Fruit fly (Drosophila melanogaster) whole organism, embryonic: Measurements from ENCODE around the gene CG32095.

ENCODE experiments used
- Aef1 ChIP-seq: fragments of 200-800 bp; sonication (Bioruptor generic); IDR thresholded peaks from 3 replicates; pipeline ENCODE4 v1.3.6; 2022; ENCODE audit warnings: missing biosample characterization, missing genetic modification characterization
- Atf-2 ChIP-seq: fragments of 200-800 bp; sonication (Bioruptor generic); optimal IDR thresholded peaks from 2 replicates; lab custom pipeline; 2016; ENCODE audit warnings: missing biosample characterization, missing genetic modification characterization
- BEAF-32 ChIP-seq: fragments of 200-800 bp; sonication (Bioruptor generic); optimal IDR thresholded peaks from 3 replicates; lab custom pipeline; 2017; ENCODE audit warnings: missing biosample characterization, missing genetic modification characterization, mild to moderate bottlenecking, moderate library complexity, missing genetic modification reagents
- CG10462 ChIP-seq: fragments of 200-800 bp; sonication (Bioruptor generic); optimal IDR thresholded peaks from 2 replicates; lab custom pipeline; 2016; ENCODE audit warnings: missing biosample characterization, missing genetic modification characterization
- CG11085 ChIP-seq: fragments of 200-800 bp; sonication (Bioruptor generic); IDR thresholded peaks from 2 replicates; pipeline ENCODE4 v1.3.6; 2022; ENCODE audit warnings: missing biosample characterization, missing genetic modification characterization
- CG11456 ChIP-seq: fragments of 200-800 bp; sonication (Bioruptor generic); IDR thresholded peaks from 3 replicates; pipeline ENCODE4 v1.3.6; 2022; ENCODE audit warnings: missing biosample characterization, missing genetic modification characterization
- CG12104 ChIP-seq: fragments of 200-800 bp; sonication (Bioruptor generic); optimal IDR thresholded peaks from 3 replicates; lab custom pipeline; 2016; ENCODE audit warnings: missing biosample characterization, missing genetic modification characterization
- CG13123 ChIP-seq: fragments of 200-800 bp; sonication (Bioruptor generic); optimal IDR thresholded peaks from 2 replicates; lab custom pipeline; 2016; ENCODE audit warnings: missing biosample characterization, missing genetic modification characterization
- CG13287 ChIP-seq: fragments of 200-800 bp; sonication (Bioruptor generic); IDR thresholded peaks from 2 replicates; pipeline ENCODE4 v1.3.6; 2022; ENCODE audit warnings: missing biosample characterization, missing genetic modification characterization; ENCODE audit not compliant: partially characterized antibody
- CG15479 ChIP-seq: fragments of 200-800 bp; sonication (Bioruptor generic); optimal IDR thresholded peaks from 3 replicates; lab custom pipeline; 2019; ENCODE audit warnings: missing biosample characterization, mild to moderate bottlenecking, missing genetic modification characterization, moderate library complexity
- CG1603 ChIP-seq: fragments of 200-800 bp; sonication (Bioruptor generic); optimal IDR thresholded peaks from 2 replicates; lab custom pipeline; 2019; ENCODE audit warnings: missing biosample characterization, mild to moderate bottlenecking, missing genetic modification characterization, moderate library complexity
- CG18476 ChIP-seq: fragments of 200-800 bp; sonication (Bioruptor generic); optimal IDR thresholded peaks from 2 replicates; lab custom pipeline; 2016; ENCODE audit warnings: missing biosample characterization, mild to moderate bottlenecking, missing genetic modification characterization
- CG34376 ChIP-seq: fragments of 200-800 bp; sonication (Bioruptor generic); optimal IDR thresholded peaks from 2 replicates; lab custom pipeline; 2018; ENCODE audit warnings: missing biosample characterization, mild to moderate bottlenecking, missing genetic modification characterization
- CG34422 ChIP-seq: fragments of 200-800 bp; sonication (Bioruptor generic); IDR thresholded peaks from 3 replicates; pipeline ENCODE4 v1.3.6; 2022; ENCODE audit warnings: missing biosample characterization, missing genetic modification characterization
- CG4282 ChIP-seq: fragments of 200-800 bp; sonication (Bioruptor generic); optimal IDR thresholded peaks from 2 replicates; lab custom pipeline; 2016; ENCODE audit warnings: missing biosample characterization, missing genetic modification characterization
- CG6654 ChIP-seq: fragments of 200-800 bp; sonication (Bioruptor generic); optimal IDR thresholded peaks from 2 replicates; lab custom pipeline; 2017; ENCODE audit warnings: missing biosample characterization, mild to moderate bottlenecking, missing genetic modification characterization
- CG6689 ChIP-seq: fragments of 200-800 bp; sonication (Bioruptor generic); IDR thresholded peaks from 2 replicates; pipeline ENCODE4 v1.3.6; 2022; ENCODE audit warnings: missing biosample characterization, missing genetic modification characterization
- CG6765 ChIP-seq: fragments of 200-800 bp; sonication (Bioruptor generic); optimal IDR thresholded peaks from 3 replicates; lab custom pipeline; 2017; ENCODE audit warnings: missing biosample characterization, mild to moderate bottlenecking, missing genetic modification characterization
- CG8281 ChIP-seq: fragments of 200-800 bp; sonication (Bioruptor generic); optimal IDR thresholded peaks from 2 replicates; lab custom pipeline; 2018; ENCODE audit warnings: missing biosample characterization, mild to moderate bottlenecking, missing genetic modification characterization, moderate library complexity
- CG9727 ChIP-seq: fragments of 200-800 bp; sonication (Bioruptor generic); optimal IDR thresholded peaks from 3 replicates; lab custom pipeline; 2017; ENCODE audit warnings: missing biosample characterization, mild to moderate bottlenecking, missing genetic modification characterization
- CG9817 ChIP-seq: fragments of 200-800 bp; sonication (Bioruptor generic); optimal IDR thresholded peaks from 2 replicates; lab custom pipeline; 2018; ENCODE audit warnings: missing biosample characterization, mild to moderate bottlenecking, missing genetic modification characterization, moderate library complexity
- CHES-1-like ChIP-seq: fragments of 200-800 bp; sonication (Bioruptor generic); optimal IDR thresholded peaks from 2 replicates; lab custom pipeline; 2016; ENCODE audit warnings: missing biosample characterization, missing genetic modification characterization
- Dek ChIP-seq: fragments of 200-800 bp; sonication (Bioruptor generic); optimal IDR thresholded peaks from 3 replicates; lab custom pipeline; 2019; ENCODE audit warnings: missing biosample characterization, mild to moderate bottlenecking, missing genetic modification characterization, moderate library complexity
- Fer3 ChIP-seq: fragments of 200-800 bp; sonication (Bioruptor generic); optimal IDR thresholded peaks from 2 replicates; lab custom pipeline; 2018; ENCODE audit warnings: missing biosample characterization, mild to moderate bottlenecking, missing genetic modification characterization, moderate library complexity
- HLH3B ChIP-seq: fragments of 200-800 bp; sonication (Bioruptor generic); IDR thresholded peaks from 2 replicates; pipeline ENCODE4 v1.3.6; 2022; ENCODE audit warnings: missing biosample characterization, missing genetic modification characterization
- Hsf ChIP-seq: fragments of 200-800 bp; sonication (Bioruptor generic); optimal IDR thresholded peaks from 3 replicates; lab custom pipeline; 2016; ENCODE audit warnings: missing biosample characterization, missing genetic modification characterization
- Med ChIP-seq: fragments of 200-800 bp; sonication (Bioruptor generic); peaks from one replicate; lab custom pipeline; 2016; ENCODE audit warnings: missing biosample characterization, missing genetic modification characterization, mild to moderate bottlenecking, inconsistent platforms, moderate library complexity
- NFAT ChIP-seq: fragments of 200-800 bp; sonication (Bioruptor generic); IDR thresholded peaks from 2 replicates; pipeline ENCODE4 v1.3.6; 2022; ENCODE audit warnings: missing biosample characterization, missing genetic modification characterization
- NfI ChIP-seq: fragments of 200-800 bp; sonication (Bioruptor generic); optimal IDR thresholded peaks from 3 replicates; lab custom pipeline; 2018; ENCODE audit warnings: missing biosample characterization, mild to moderate bottlenecking, missing genetic modification characterization, moderate library complexity
- Trl ChIP-seq, 3 experiments: fragments of >200 bp in 2 of 3; fragments of 200-800 bp in 1 of 3; sonication (Bioruptor generic) in 1 of 3; optimal IDR thresholded peaks; 2 replicates in 1 of 3; 3 replicates in 2 of 3; lab custom pipeline; 2016 to 2017; ENCODE audit warnings: missing biosample characterization in 1 of 3, missing genetic modification characterization in 1 of 3
- abd-A ChIP-seq: fragments of 200-800 bp; sonication (Bioruptor generic); optimal IDR thresholded peaks from 3 replicates; lab custom pipeline; 2019; ENCODE audit warnings: missing biosample characterization, mild to moderate bottlenecking, missing genetic modification characterization, moderate library complexity
- cg ChIP-seq: fragments of 200-800 bp; sonication (Bioruptor generic); optimal IDR thresholded peaks from 3 replicates; lab custom pipeline; 2019; ENCODE audit warnings: missing biosample characterization, mild to moderate bottlenecking, missing genetic modification characterization, moderate library complexity
- chinmo ChIP-seq: fragments of 200-800 bp; sonication (Bioruptor generic); IDR thresholded peaks from 4 replicates; pipeline ENCODE4 v1.3.6; 2022; ENCODE audit warnings: missing biosample characterization, missing genetic modification characterization; ENCODE audit not compliant: partially characterized antibody
- crp ChIP-seq, 2 experiments: fragments of 200-800 bp; sonication (Bioruptor generic); optimal IDR thresholded peaks; 2 replicates in 1 of 2; 3 replicates in 1 of 2; lab custom pipeline; 2017; ENCODE audit warnings: missing biosample characterization in 2 of 2, missing genetic modification characterization in 2 of 2, mild to moderate bottlenecking in 1 of 2, moderate library complexity in 1 of 2
- cwo ChIP-seq: fragments of 200-800 bp; sonication (Bioruptor generic); optimal IDR thresholded peaks from 3 replicates; lab custom pipeline; 2017; ENCODE audit warnings: missing biosample characterization, missing genetic modification characterization, mild to moderate bottlenecking, moderate library complexity, missing genetic modification reagents
- ewg ChIP-seq: fragments of 200-800 bp; sonication (Bioruptor generic); optimal IDR thresholded peaks from 3 replicates; lab custom pipeline; 2017; ENCODE audit warnings: mild to moderate bottlenecking, missing biosample characterization, missing genetic modification reagents, missing genetic modification characterization
- exex ChIP-seq: fragments of 200-800 bp; sonication (Bioruptor generic); optimal IDR thresholded peaks from 4 replicates; lab custom pipeline; 2018; ENCODE audit warnings: missing biosample characterization, mild to moderate bottlenecking, missing genetic modification characterization, moderate library complexity
- her ChIP-seq: fragments of 200-800 bp; sonication (Bioruptor generic); optimal IDR thresholded peaks from 2 replicates; lab custom pipeline; 2016; ENCODE audit warnings: missing biosample characterization, missing genetic modification characterization
- lbe ChIP-seq: fragments of 200-800 bp; sonication (Bioruptor generic); optimal IDR thresholded peaks from 2 replicates; lab custom pipeline; 2016; ENCODE audit warnings: missing biosample characterization, mild to moderate bottlenecking, missing genetic modification characterization
- luna ChIP-seq: fragments of 200-800 bp; sonication (Bioruptor generic); optimal IDR thresholded peaks from 2 replicates; lab custom pipeline; 2016; ENCODE audit warnings: missing biosample characterization, missing genetic modification characterization
- mam ChIP-seq: fragments of 200-800 bp; sonication (Bioruptor generic); optimal IDR thresholded peaks from 3 replicates; lab custom pipeline; 2016; ENCODE audit warnings: missing biosample characterization, missing genetic modification characterization
- mirr ChIP-seq: fragments of 200-800 bp; sonication (Bioruptor generic); optimal IDR thresholded peaks from 3 replicates; lab custom pipeline; 2018; ENCODE audit warnings: missing biosample characterization, mild to moderate bottlenecking, missing genetic modification characterization
- psq ChIP-seq: fragments of 200-800 bp; sonication (Bioruptor generic); optimal IDR thresholded peaks from 2 replicates; lab custom pipeline; 2017; ENCODE audit warnings: missing biosample characterization, missing genetic modification characterization
- ro ChIP-seq: fragments of 200-800 bp; sonication (Bioruptor generic); IDR thresholded peaks from 2 replicates; pipeline ENCODE4 v1.3.6; 2022; ENCODE audit warnings: missing biosample characterization, missing genetic modification characterization
- schlank ChIP-seq: fragments of 200-800 bp; sonication (Bioruptor generic); optimal IDR thresholded peaks from 2 replicates; lab custom pipeline; 2018; ENCODE audit warnings: missing biosample characterization, mild to moderate bottlenecking, missing genetic modification characterization
- sens ChIP-seq: fragments of 200-800 bp; sonication (Bioruptor generic); peaks from one replicate; lab custom pipeline; 2016; ENCODE audit warnings: missing biosample characterization, missing genetic modification characterization
- so ChIP-seq: fragments of 200-800 bp; sonication (Bioruptor generic); IDR thresholded peaks from 3 replicates; pipeline ENCODE4 v1.3.6; 2022; ENCODE audit warnings: missing biosample characterization, missing genetic modification characterization
- sug ChIP-seq: fragments of 200-800 bp; optimal IDR thresholded peaks from 2 replicates; lab custom pipeline; 2019; ENCODE audit warnings: missing biosample characterization, mild to moderate bottlenecking, missing genetic modification characterization, moderate library complexity
- vnd ChIP-seq: fragments of 200-800 bp; sonication (Bioruptor generic); IDR thresholded peaks from 3 replicates; pipeline ENCODE4 v1.3.6; 2022; ENCODE audit warnings: missing biosample characterization, missing genetic modification characterization; ENCODE audit not compliant: partially characterized antibody
- vvl ChIP-seq: fragments of 200-800 bp; sonication (Bioruptor generic); IDR thresholded peaks from 2 replicates; pipeline ENCODE4 v1.3.6; 2022; ENCODE audit warnings: missing biosample characterization, missing genetic modification characterization
- zen2 ChIP-seq: fragments of 200-800 bp; sonication (Bioruptor generic); IDR thresholded peaks from 3 replicates; pipeline ENCODE4 v1.3.6; 2022; ENCODE audit warnings: missing biosample characterization, missing genetic modification characterization; ENCODE audit not compliant: partially characterized antibody

CG32095 gene

dm6 chr3L:11788936-11789352 is 36.6 kb downstream of the CG32095 start:
- no peak for TF ChIP-seq so
- peak; percentile 70 for TF ChIP-seq CG15479
- TF ChIP-seq CG6765 (GFP tag; lab: Kevin White, UChicago), result no peak
- no peak for TF ChIP-seq luna (GFP tag; lab: Kevin White, UChicago)
- no peak for TF ChIP-seq mirr (GFP tag; lab: Kevin White, UChicago)
- no peak for TF ChIP-seq CG10462 (GFP tag; lab: Kevin White, UChicago)
- TF ChIP-seq CG18476 (GFP tag; lab: Kevin White, UChicago), result no peak
- TF ChIP-seq CG9727 (GFP tag; lab: Kevin White, UChicago), result no peak
- TF ChIP-seq chinmo (GFP tag; lab: Robert Waterston, UW), result peak; percentile 81; the same call in 2 of the 4 replicates
- peak; percentile 35 for TF ChIP-seq CG13287 (GFP tag; lab: Robert Waterston, UW)
- peak in 1 of 2 experiments; percentile 49 for TF ChIP-seq Trl (optimal IDR thresholded peaks at IDR 0.05; lab: Kevin White, UChicago)
- TF ChIP-seq Trl (GFP tag; optimal IDR thresholded peaks at IDR 0.05; lab: Kevin White, UChicago), result no peak
- no peak for TF ChIP-seq Dek (tag; lab: Kevin White, UChicago)
- no peak for TF ChIP-seq CG6689
- no peak for TF ChIP-seq vnd (GFP tag; lab: Robert Waterston, UW)
- TF ChIP-seq sug (tag; lab: Kevin White, UChicago), result peak; percentile 25
- TF ChIP-seq Med (GFP tag; lab: Kevin White, UChicago), result peak; percentile 73
- TF ChIP-seq CG1603 (tag; lab: Kevin White, UChicago), result no peak
- peak; percentile 34 for TF ChIP-seq sens
- no peak for TF ChIP-seq CG11085 (GFP tag; lab: Robert Waterston, UW)
- peak in 1 of 2 experiments; percentile 76 for TF ChIP-seq crp (GFP tag; optimal IDR thresholded peaks at IDR 0.05; lab: Kevin White, UChicago)
- TF ChIP-seq CG9817, result no peak
- TF ChIP-seq vvl, result 0 out of 2 replicates have a peak, but pooled peaks have one; percentile 13
- TF ChIP-seq her (GFP tag; lab: Kevin White, UChicago), result no peak
- TF ChIP-seq CG34422 (GFP tag; lab: Robert Waterston, UW), result peak; percentile 40; the same call in 1 of the 3 replicates
- no peak for TF ChIP-seq zen2 (GFP tag; lab: Robert Waterston, UW)
- TF ChIP-seq CG12104 (GFP tag; lab: Kevin White, UChicago), result no peak
- TF ChIP-seq CG34376 (GFP tag; lab: Kevin White, UChicago), result peak; percentile 23
- no peak for TF ChIP-seq NfI (GFP tag; lab: Kevin White, UChicago)
- no peak for TF ChIP-seq CG13123
- TF ChIP-seq BEAF-32 (GFP tag; lab: Kevin White, UChicago), result no peak
- TF ChIP-seq Atf-2 (GFP tag; lab: Kevin White, UChicago), result no peak
- peak; percentile 70 for TF ChIP-seq cg (GFP tag; lab: Kevin White, UChicago)
- no peak for TF ChIP-seq exex (tag; lab: Kevin White, UChicago)
- TF ChIP-seq HLH3B (GFP tag; lab: Robert Waterston, UW), result no peak
- no peak for TF ChIP-seq NFAT
- TF ChIP-seq schlank (tag; lab: Kevin White, UChicago), result no peak
- TF ChIP-seq mam (GFP tag; lab: Kevin White, UChicago), result no peak
- TF ChIP-seq psq (GFP tag; lab: Kevin White, UChicago), result peak; percentile 77
- peak; percentile 2 for TF ChIP-seq lbe (GFP tag; lab: Kevin White, UChicago)

dm6 chr3L:11788195-11788594 is 37.3 kb downstream of the CG32095 start:
- TF ChIP-seq CG6654 (no peak), CG4282 (GFP tag; lab: Kevin White, UChicago) (no peak), exex (tag; lab: Kevin White, UChicago) (peak; percentile 87), CG15479 (no peak), cwo (GFP tag; lab: Kevin White, UChicago) (no peak), Fer3 (tag; lab: Kevin White, UChicago) (peak; percentile 35), CG8281 (tag; lab: Kevin White, UChicago) (no peak), Aef1 (GFP tag; lab: Robert Waterston, UW) (no peak), ewg (GFP tag; lab: Kevin White, UChicago) (no peak), CHES-1-like (GFP tag; lab: Kevin White, UChicago) (no peak), CG11456 (no peak), ro (GFP tag; lab: Robert Waterston, UW) (no peak), Hsf (GFP tag; lab: Kevin White, UChicago) (no peak), abd-A (tag; lab: Kevin White, UChicago) (no peak)
